Fruit fly (Drosophila melanogaster) whole organism, embryonic: ENCODE data around the gene IKKepsilon.

ENCODE experiments used
- CG2129 ChIP-seq: fragments of 200-800 bp; sonication (Bioruptor generic); IDR thresholded peaks from 2 replicates; pipeline ENCODE4 v1.3.6; 2022; ENCODE audit warnings: missing biosample characterization, missing genetic modification characterization; ENCODE audit not compliant: partially characterized antibody
- corto ChIP-seq: fragments of 200-800 bp; sonication (Bioruptor generic); optimal IDR thresholded peaks from 2 replicates; lab custom pipeline; 2016; ENCODE audit warnings: missing biosample characterization, mild to moderate bottlenecking, missing genetic modification characterization, moderate library complexity
- otp ChIP-seq: fragments of 200-800 bp; sonication (Bioruptor generic); IDR thresholded peaks from 3 replicates; pipeline ENCODE4, ENCODE4 v1.3.6; 2022; ENCODE audit warnings: missing biosample characterization, missing genetic modification characterization
- sqz ChIP-seq: fragments of 200-800 bp; sonication (Bioruptor generic); optimal IDR thresholded peaks from 3 replicates; lab custom pipeline; 2018; ENCODE audit warnings: missing biosample characterization, mild to moderate bottlenecking, missing genetic modification characterization

- TF ChIP-seq sqz (GFP tag; lab: Kevin White, UChicago) = no peak
- no peak for TF ChIP-seq corto (GFP tag; lab: Kevin White, UChicago)
- TF ChIP-seq otp (GFP tag; lab: Robert Waterston, UW) = no peak
- TF ChIP-seq CG2129 = no peak
Measured at dm6 chr2L:20681648-20682098, 5.8 kb downstream of the IKKepsilon start, which contains the start of gene Cen.
